Worm (Caenorhabditis elegans) whole organism, L3 larva: Measurements from ENCODE around the gene rike-1.

Experiments
- ceh-82 ChIP-seq: fragments of 150-350 bp; optimal IDR thresholded peaks from 2 replicates; lab custom pipeline; 2014; ENCODE audit warnings: missing biosample characterization, missing genetic modification characterization
- elt-2 ChIP-seq: sonication (generic microtip); optimal IDR thresholded peaks from 2 replicates; lab custom pipeline; 2016; ENCODE audit warnings: missing genetic modification reagents, mild to moderate bottlenecking, missing genetic modification characterization, missing compliant biosample characterization
- fkh-10 ChIP-seq: sonication (generic microtip); optimal IDR thresholded peaks from 2 replicates; lab custom pipeline; 2017; ENCODE audit warnings: missing biosample characterization, missing genetic modification reagents, missing genetic modification characterization
- nfya-1 ChIP-seq: sonication (generic microtip); optimal IDR thresholded peaks from 2 replicates; lab custom pipeline; 2017; ENCODE audit warnings: missing genetic modification characterization, mild to moderate bottlenecking, missing compliant biosample characterization, antibody characterized with exemption, moderate library complexity; ENCODE audit not compliant: insufficient read depth
- nhr-11 ChIP-seq: fragments of 150-350 bp; optimal IDR thresholded peaks from 2 replicates; lab custom pipeline; 2014; ENCODE audit warnings: missing biosample characterization, missing genetic modification characterization
- nhr-12 ChIP-seq: fragments of 150-350 bp; optimal IDR thresholded peaks from 2 replicates; lab custom pipeline; 2014; ENCODE audit warnings: missing biosample characterization, missing genetic modification characterization
- nhr-237 ChIP-seq: fragments of 150-350 bp; optimal IDR thresholded peaks from 2 replicates; lab custom pipeline; 2014; ENCODE audit warnings: missing biosample characterization, missing genetic modification characterization
- nhr-77 ChIP-seq: fragments of 150-350 bp; optimal IDR thresholded peaks from 2 replicates; lab custom pipeline; 2014; ENCODE audit warnings: missing biosample characterization, missing genetic modification characterization
- pha-4 ChIP-seq: fragments of 150-350 bp; optimal IDR thresholded peaks from 2 replicates; lab custom pipeline; 2014; ENCODE audit warnings: missing biosample characterization, missing genetic modification reagents, missing genetic modification characterization
- sea-2 ChIP-seq: fragments of 150-350 bp; sonication (generic microtip); optimal IDR thresholded peaks from 4 replicates; lab custom pipeline; 2014; ENCODE audit warnings: missing biosample characterization, missing genetic modification reagents, missing genetic modification characterization
- snpc-4 ChIP-seq: fragments of 150-350 bp; optimal IDR thresholded peaks from 2 replicates; lab custom pipeline; 2014; ENCODE audit warnings: missing biosample characterization, missing genetic modification characterization
- unc-62 ChIP-seq: fragments of 150-350 bp; sonication (generic microtip); optimal IDR thresholded peaks from 4 replicates; lab custom pipeline; 2014; ENCODE audit warnings: missing biosample characterization, missing genetic modification reagents, missing genetic modification characterization
- ztf-11 ChIP-seq: fragments of 150-350 bp; optimal IDR thresholded peaks from 2 replicates; lab custom pipeline; 2014; ENCODE audit warnings: missing biosample characterization, missing genetic modification characterization

- TF ChIP-seq ceh-82 (tag; lab: Kevin White, UChicago) (no peak), elt-2 (no peak), snpc-4 (tag; lab: Kevin White, UChicago) (no peak), ztf-11 (tag; lab: Kevin White, UChicago) (no peak), nhr-11 (no peak), nhr-237 (tag; lab: Kevin White, UChicago) (no peak), nhr-77 (no peak), nhr-12 (tag; lab: Kevin White, UChicago) (no peak), pha-4 (tag; lab: Kevin White, UChicago) (no peak), nfya-1 (no peak), fkh-10 (GFP tag; lab: Kevin White, UChicago) (no peak), unc-62 (no peak), sea-2 (GFP tag; lab: Kevin White, UChicago) (no peak)
These were observed 37.6 kb downstream of the rike-1 start, which contains the start of gene R02D5.1 for ce11 chrV:14508005-14508521.
